Fruit fly (Drosophila melanogaster) Kc167 (cell line): ENCODE results near the gene CG6726.

ENCODE experiments used
- Myc ChIP-seq: fragments of >200 bp; optimal IDR thresholded peaks from 2 replicates; lab custom pipeline; 2017; ENCODE audit warnings: missing external identifiers
- Sin3A ChIP-seq: fragments of >200 bp; optimal IDR thresholded peaks from 2 replicates; lab custom pipeline; 2018; ENCODE audit warnings: missing external identifiers
- h ChIP-seq: fragments of >200 bp; optimal IDR thresholded peaks from 3 replicates; lab custom pipeline; 2018; ENCODE audit warnings: missing external identifiers
- insv ChIP-seq: fragments of >200 bp; optimal IDR thresholded peaks from 3 replicates; lab custom pipeline; 2018; ENCODE audit warnings: missing external identifiers
- psq ChIP-seq: fragments of >200 bp; optimal IDR thresholded peaks from 2 replicates; lab custom pipeline; 2017; ENCODE audit warnings: missing external identifiers
- ttk ChIP-seq: sonication (Bioruptor generic); optimal IDR thresholded peaks from 2 replicates; lab custom pipeline; 2017; ENCODE audit warnings: missing external identifiers

CG6726 gene

dm6 chr3R:23057390-23057789, 34.1 kb upstream of the CG6726 start:
- TF ChIP-seq Sin3A (lab: Kevin White, UChicago): no peak
- no peak for TF ChIP-seq insv (lab: Kevin White, UChicago)
- no peak for TF ChIP-seq h (lab: Kevin White, UChicago)
- no peak for TF ChIP-seq Myc (lab: Kevin White, UChicago)
- no peak for TF ChIP-seq ttk (lab: Kevin White, UChicago)
- TF ChIP-seq psq: no peak

- TF ChIP-seq psq (no peak), ttk (lab: Kevin White, UChicago) (no peak), Myc (lab: Kevin White, UChicago) (no peak), Sin3A (lab: Kevin White, UChicago) (no peak), insv (lab: Kevin White, UChicago) (no peak)
These were observed 32.7 kb upstream of the CG6726 start, which contains the start of gene Ctns for dm6 chr3R:23058858-23059257. Gene Ctns (minus strand): TSS chr3R:23058958.

- TF ChIP-seq ttk (lab: Kevin White, UChicago): peak; percentile 92
- TF ChIP-seq psq: no peak
These were observed 31.4 kb upstream of the CG6726 start for dm6 chr3R:23060166-23060565.

- no peak for TF ChIP-seq Sin3A (lab: Kevin White, UChicago)
- TF ChIP-seq insv (lab: Kevin White, UChicago): no peak
- no peak for TF ChIP-seq h (lab: Kevin White, UChicago)
- no peak for TF ChIP-seq ttk (lab: Kevin White, UChicago)
These were observed 30.3 kb upstream of the CG6726 start, which contains the start of the genes sav and Ublcp1 for dm6 chr3R:23061209-23061608. Gene sav (minus strand): TSS chr3R:23061304. Gene Ublcp1 (plus strand): TSS chr3R:23061493.

- no peak for TF ChIP-seq ttk (lab: Kevin White, UChicago)
- TF ChIP-seq Myc (lab: Kevin White, UChicago): no peak
- TF ChIP-seq h (lab: Kevin White, UChicago): no peak
- no peak for TF ChIP-seq Sin3A (lab: Kevin White, UChicago)
- TF ChIP-seq psq: no peak
These were observed 24.2 kb upstream of the CG6726 start, which contains the start of gene CG17111 for dm6 chr3R:23067209-23067826. Gene CG17111 (minus strand): TSS chr3R:23067259.

- TF ChIP-seq psq: no peak
- no peak for TF ChIP-seq Sin3A (lab: Kevin White, UChicago)
- TF ChIP-seq ttk (lab: Kevin White, UChicago): no peak
- TF ChIP-seq insv (lab: Kevin White, UChicago): no peak
- no peak for TF ChIP-seq Myc (lab: Kevin White, UChicago)
- TF ChIP-seq h (lab: Kevin White, UChicago): no peak
These were observed 17.0 kb upstream of the CG6726 start for dm6 chr3R:23074480-23074879.

- no peak for TF ChIP-seq psq
- no peak for TF ChIP-seq h (lab: Kevin White, UChicago)
- TF ChIP-seq insv (lab: Kevin White, UChicago): no peak
- TF ChIP-seq ttk (lab: Kevin White, UChicago): no peak
- no peak for TF ChIP-seq Myc (lab: Kevin White, UChicago)
- TF ChIP-seq Sin3A (lab: Kevin White, UChicago): no peak
These were observed 10.3 kb upstream of the CG6726 start for dm6 chr3R:23081265-23081664.

dm6 chr3R:23088252-23088651, 3.3 kb upstream of the CG6726 start:
- TF ChIP-seq Myc (lab: Kevin White, UChicago) (no peak), psq (no peak), insv (lab: Kevin White, UChicago) (no peak), h (lab: Kevin White, UChicago) (no peak), ttk (lab: Kevin White, UChicago) (no peak), Sin3A (lab: Kevin White, UChicago) (no peak)

- TF ChIP-seq Myc (lab: Kevin White, UChicago) (no peak), insv (lab: Kevin White, UChicago) (no peak), psq (no peak), Sin3A (lab: Kevin White, UChicago) (no peak), ttk (lab: Kevin White, UChicago) (no peak), h (lab: Kevin White, UChicago) (no peak)
These were observed 3.8 kb downstream of the CG6726 start, which contains the start of gene CG17109 for dm6 chr3R:23095346-23095745. Gene CG17109 (plus strand): TSS chr3R:23095690.

- TF ChIP-seq Sin3A (lab: Kevin White, UChicago) (no peak), insv (lab: Kevin White, UChicago) (no peak), Myc (lab: Kevin White, UChicago) (no peak), psq (no peak), h (lab: Kevin White, UChicago) (no peak), ttk (lab: Kevin White, UChicago) (no peak)
These were observed 5.8 kb downstream of the CG6726 start, which contains the start of gene CG6733 for dm6 chr3R:23097197-23097809. Gene CG6733 (plus strand): TSS chr3R:23097728.

- TF ChIP-seq Myc (lab: Kevin White, UChicago): no peak
- no peak for TF ChIP-seq Sin3A (lab: Kevin White, UChicago)
- TF ChIP-seq ttk (lab: Kevin White, UChicago): no peak
- TF ChIP-seq psq: no peak
- TF ChIP-seq insv (lab: Kevin White, UChicago): no peak
- no peak for TF ChIP-seq h (lab: Kevin White, UChicago)
These were observed 7.7 kb downstream of the CG6726 start, which contains the start of gene CG6738 for dm6 chr3R:23099233-23099632. Gene CG6738 (plus strand): TSS chr3R:23099533.

- no peak for TF ChIP-seq h (lab: Kevin White, UChicago)
These were observed 19.2 kb downstream of the CG6726 start for dm6 chr3R:23110724-23111123.
